Worm (Caenorhabditis elegans): ENCODE results near the gene T19H12.3.

DNA sequence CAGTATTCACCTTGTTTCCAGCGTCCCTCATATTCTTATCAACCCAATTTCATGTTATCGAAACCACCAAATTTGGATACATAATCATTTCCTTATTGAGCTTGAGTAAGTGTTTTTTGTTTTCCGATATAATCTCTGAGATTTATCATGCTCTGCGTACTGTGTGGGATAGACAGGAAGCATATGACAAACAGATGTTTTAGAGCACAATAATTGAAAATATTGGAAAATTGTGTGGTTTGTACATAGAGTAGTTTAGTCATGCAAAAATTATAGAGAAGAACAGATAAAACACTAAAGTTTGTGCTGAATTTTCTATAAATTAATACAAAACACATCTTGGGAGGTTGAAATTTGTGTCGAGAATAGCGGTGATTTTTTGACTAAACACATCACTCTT lies 16.8 kb upstream of the T19H12.3 start:
- no peak for TF ChIP-seq sea-1 (GFP tag; conservative IDR thresholded peaks at IDR 0.05)
- no peak for TF ChIP-seq tbx-11 (GFP tag; IDR thresholded peaks at IDR 0.05)
- no peak for TF ChIP-seq F13C5.2 (tag; optimal IDR thresholded peaks at IDR 0.05)
- TF ChIP-seq B0310.2 (tag; optimal IDR thresholded peaks at IDR 0.05) = no peak
- no peak for TF ChIP-seq scrt-1 (GFP tag; IDR thresholded peaks at IDR 0.05)

Measured in whole organism, early embryonic.